Fruit fly (Drosophila melanogaster) whole organism, larva: ENCODE results near the gene CG14984.

Source experiments
- noc ChIP-seq: fragments of 200-800 bp; sonication (Bioruptor generic); optimal IDR thresholded peaks from 3 replicates; lab custom pipeline; 2019; ENCODE audit warnings: missing biosample characterization, mild to moderate bottlenecking, missing genetic modification characterization, moderate library complexity

The CG14984 gene

dm6 chr3L:3952468-3952867, at the start of gene CG14984:
TSS of gene CG14984 (minus strand) at chr3L:3952550.
- peak; percentile 83 for TF ChIP-seq noc (tag; lab: Kevin White, UChicago)

dm6 chr3L:4001500-4001899, 49.1 kb upstream of the CG14984 start:
- TF ChIP-seq noc (tag; lab: Kevin White, UChicago), result no peak

dm6 chr3L:4000711-4001110, 48.4 kb upstream of the CG14984 start:
- no peak for TF ChIP-seq noc (tag; lab: Kevin White, UChicago)

dm6 chr3L:3995554-3995953, 43.2 kb upstream of the CG14984 start:
- no peak for TF ChIP-seq noc (tag; lab: Kevin White, UChicago)

- no peak for TF ChIP-seq noc (tag; lab: Kevin White, UChicago)
Measured at dm6 chr3L:3983466-3983946, 31.2 kb upstream of the CG14984 start, which contains the start of gene scrt. TSS of gene scrt (plus strand) at chr3L:3983896.

- no peak for TF ChIP-seq noc (tag; lab: Kevin White, UChicago)
Measured at dm6 chr3L:3980027-3980426, 27.7 kb upstream of the CG14984 start.

- TF ChIP-seq noc (tag; lab: Kevin White, UChicago), result no peak
Measured at dm6 chr3L:3978762-3979516, 26.6 kb upstream of the CG14984 start.

dm6 chr3L:3977622-3978355, 25.4 kb upstream of the CG14984 start:
- TF ChIP-seq noc (tag; lab: Kevin White, UChicago), result no peak

dm6 chr3L:3976438-3976837, 24.1 kb upstream of the CG14984 start:
- TF ChIP-seq noc (tag; lab: Kevin White, UChicago), result no peak

- TF ChIP-seq noc (tag; lab: Kevin White, UChicago), result no peak
Measured at dm6 chr3L:3972599-3972998, 20.2 kb upstream of the CG14984 start, which contains the start of gene CG43915. TSS of gene CG43915 (plus strand) at chr3L:3972899.

dm6 chr3L:3970372-3971031, 18.2 kb upstream of the CG14984 start:
- TF ChIP-seq noc (tag; lab: Kevin White, UChicago), result no peak

- no peak for TF ChIP-seq noc (tag; lab: Kevin White, UChicago)
Measured at dm6 chr3L:3965102-3965501, 12.8 kb upstream of the CG14984 start.

- no peak for TF ChIP-seq noc (tag; lab: Kevin White, UChicago)
Measured at dm6 chr3L:3964671-3965070, 12.3 kb upstream of the CG14984 start, which contains the start of gene CG12605. TSS of gene CG12605 (minus strand) at chr3L:3964771.

- no peak for TF ChIP-seq noc (tag; lab: Kevin White, UChicago)
Measured at dm6 chr3L:3963979-3964378, 11.6 kb upstream of the CG14984 start.

dm6 chr3L:3960877-3961417, 8.6 kb upstream of the CG14984 start:
- no peak for TF ChIP-seq noc (tag; lab: Kevin White, UChicago)

dm6 chr3L:3951875-3952274, 475 bp downstream of the CG14984 start:
- TF ChIP-seq noc (tag; lab: Kevin White, UChicago), result no peak
